Fruit fly (Drosophila melanogaster) whole organism, prepupa: ENCODE measurements around the gene CG18563.

Experiments used
- CG10669 ChIP-seq: fragments of 200-800 bp; sonication (Bioruptor generic); optimal IDR thresholded peaks from 3 replicates; lab custom pipeline; 2018; ENCODE audit warnings: missing biosample characterization, mild to moderate bottlenecking, missing genetic modification characterization, moderate library complexity
- CG16779 ChIP-seq: fragments of 200-800 bp; sonication (Bioruptor generic); optimal IDR thresholded peaks from 3 replicates; lab custom pipeline; 2017; ENCODE audit warnings: missing biosample characterization, mild to moderate bottlenecking, missing genetic modification characterization
- CG31627 ChIP-seq: fragments of 200-800 bp; sonication (Bioruptor generic); optimal IDR thresholded peaks from 3 replicates; lab custom pipeline; 2016; ENCODE audit warnings: missing biosample characterization, missing genetic modification characterization
- CG34406 ChIP-seq: fragments of 200-800 bp; sonication (Bioruptor generic); optimal IDR thresholded peaks from 3 replicates; lab custom pipeline; 2016; ENCODE audit warnings: missing biosample characterization, missing genetic modification characterization
- CG7368 ChIP-seq: fragments of 200-800 bp; sonication (Bioruptor generic); optimal IDR thresholded peaks from 3 replicates; lab custom pipeline; 2016; ENCODE audit warnings: missing biosample characterization, missing genetic modification characterization
- CG8319 ChIP-seq: fragments of 200-800 bp; sonication (Bioruptor generic); optimal IDR thresholded peaks from 3 replicates; lab custom pipeline; 2016; ENCODE audit warnings: missing biosample characterization, missing genetic modification characterization
- CG8632 ChIP-seq: fragments of 200-800 bp; sonication (Bioruptor generic); optimal IDR thresholded peaks from 3 replicates; lab custom pipeline; 2016; ENCODE audit warnings: missing biosample characterization, missing genetic modification characterization
- achi ChIP-seq: fragments of 200-800 bp; sonication (Bioruptor generic); optimal IDR thresholded peaks from 3 replicates; lab custom pipeline; 2016; ENCODE audit warnings: missing biosample characterization, missing genetic modification characterization
- esn ChIP-seq: fragments of 200-800 bp; sonication (Bioruptor generic); optimal IDR thresholded peaks from 2 replicates; lab custom pipeline; 2016; ENCODE audit warnings: missing biosample characterization, mild to moderate bottlenecking, missing genetic modification characterization, moderate library complexity
- fd85E ChIP-seq: fragments of 200-800 bp; sonication (Bioruptor generic); optimal IDR thresholded peaks from 3 replicates; lab custom pipeline; 2016; ENCODE audit warnings: missing biosample characterization, missing genetic modification characterization
- svp ChIP-seq: fragments of 200-800 bp; sonication (Bioruptor generic); peaks from one replicate; lab custom pipeline; 2016; ENCODE audit warnings: missing biosample characterization, missing genetic modification characterization

DNA sequence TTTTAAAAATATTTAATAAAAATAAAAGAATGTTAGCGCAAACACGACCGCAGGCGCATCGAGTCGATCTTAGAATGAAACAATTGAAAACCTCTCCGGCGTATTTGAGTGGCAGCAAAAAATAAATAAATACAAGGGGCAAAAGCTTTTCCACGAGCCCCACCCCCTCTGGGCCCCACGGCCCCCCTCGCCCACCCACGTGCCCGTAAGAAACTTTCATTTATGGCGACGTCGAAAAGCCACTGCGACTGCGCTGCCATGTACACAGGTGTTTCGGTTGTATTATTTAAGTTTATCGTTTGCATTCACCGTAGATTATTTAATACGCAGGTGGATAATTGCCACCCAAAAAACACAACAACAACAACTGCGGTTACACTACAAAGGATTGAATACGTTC, 9.4 kb downstream of the CG18563 start:
- TF ChIP-seq CG31627 (GFP tag; lab: Kevin White, UChicago): no peak
- TF ChIP-seq CG8632 (GFP tag; lab: Kevin White, UChicago): no peak
- TF ChIP-seq CG7368 (GFP tag; lab: Kevin White, UChicago): no peak
- TF ChIP-seq achi: no peak
- no peak for TF ChIP-seq fd85E
- no peak for TF ChIP-seq CG16779 (tag; lab: Kevin White, UChicago)
- TF ChIP-seq CG34406: no peak
- TF ChIP-seq svp (GFP tag; lab: Kevin White, UChicago): no peak
- no peak for TF ChIP-seq esn (GFP tag; lab: Kevin White, UChicago)
- no peak for TF ChIP-seq CG8319 (GFP tag; lab: Kevin White, UChicago)
- TF ChIP-seq CG10669 (GFP tag; lab: Kevin White, UChicago): no peak
